Fruit fly (Drosophila melanogaster) whole organism, embryonic: ENCODE results near the gene isoQC.

Experiments used
- Ada2b ChIP-seq: fragments of 200-800 bp; sonication (Bioruptor generic); IDR thresholded peaks from 2 replicates; pipeline ENCODE4 v1.3.6; 2022; ENCODE audit warnings: missing biosample characterization, missing genetic modification characterization
- B-H1 ChIP-seq: fragments of 200-800 bp; sonication (Bioruptor generic); IDR thresholded peaks from 3 replicates; pipeline ENCODE4 v1.3.6; 2022; ENCODE audit warnings: missing biosample characterization, missing genetic modification characterization
- CG10267 ChIP-seq: fragments of 200-800 bp; sonication (Bioruptor generic); optimal IDR thresholded peaks from 2 replicates; lab custom pipeline; 2018; ENCODE audit warnings: missing biosample characterization, mild to moderate bottlenecking, missing genetic modification characterization, moderate library complexity
- CG10654 ChIP-seq: fragments of 200-800 bp; sonication (Bioruptor generic); optimal IDR thresholded peaks from 2 replicates; lab custom pipeline; 2016; ENCODE audit warnings: missing biosample characterization, missing genetic modification characterization
- CG10979 ChIP-seq: fragments of 200-800 bp; sonication (Bioruptor generic); optimal IDR thresholded peaks from 2 replicates; lab custom pipeline; 2018; ENCODE audit warnings: missing biosample characterization, mild to moderate bottlenecking, missing genetic modification characterization, moderate library complexity
- CG12071 ChIP-seq: fragments of 200-800 bp; sonication (Bioruptor generic); optimal IDR thresholded peaks from 3 replicates; lab custom pipeline; 2018; ENCODE audit warnings: missing biosample characterization, mild to moderate bottlenecking, missing genetic modification characterization
- CG13624 ChIP-seq: fragments of 200-800 bp; sonication (Bioruptor generic); optimal IDR thresholded peaks from 2 replicates; lab custom pipeline; 2016; ENCODE audit warnings: missing biosample characterization, missing genetic modification characterization
- CG15011 ChIP-seq: fragments of 200-800 bp; sonication (Bioruptor generic); optimal IDR thresholded peaks from 3 replicates; lab custom pipeline; 2018; ENCODE audit warnings: missing biosample characterization, mild to moderate bottlenecking, missing genetic modification characterization
- CG15696 ChIP-seq: fragments of 200-800 bp; sonication (Bioruptor generic); optimal IDR thresholded peaks from 2 replicates; lab custom pipeline; 2019; ENCODE audit warnings: missing biosample characterization, mild to moderate bottlenecking, missing genetic modification characterization, moderate library complexity
- CG17568 ChIP-seq: fragments of 200-800 bp; sonication (Bioruptor generic); optimal IDR thresholded peaks from 2 replicates; lab custom pipeline; 2018; ENCODE audit warnings: missing biosample characterization, mild to moderate bottlenecking, missing genetic modification characterization, moderate library complexity
- CG18476 ChIP-seq: fragments of 200-800 bp; sonication (Bioruptor generic); optimal IDR thresholded peaks from 2 replicates; lab custom pipeline; 2016; ENCODE audit warnings: missing biosample characterization, mild to moderate bottlenecking, missing genetic modification characterization
- CG2678 ChIP-seq: fragments of 200-800 bp; sonication (Bioruptor generic); optimal IDR thresholded peaks from 3 replicates; lab custom pipeline; 2019; ENCODE audit warnings: missing biosample characterization, mild to moderate bottlenecking, missing genetic modification characterization, moderate library complexity
- CG30403 ChIP-seq: fragments of 200-800 bp; sonication (Bioruptor generic); optimal IDR thresholded peaks from 3 replicates; lab custom pipeline; 2016; ENCODE audit warnings: missing biosample characterization, missing genetic modification characterization
- CG4360 ChIP-seq: fragments of 200-800 bp; sonication (Bioruptor generic); IDR thresholded peaks from 2 replicates; pipeline ENCODE4 v1.3.6; 2022; ENCODE audit warnings: missing biosample characterization, missing genetic modification characterization
- CG7556 ChIP-seq: fragments of 200-800 bp; sonication (Bioruptor generic); optimal IDR thresholded peaks from 2 replicates; lab custom pipeline; 2017; ENCODE audit warnings: missing biosample characterization, mild to moderate bottlenecking, missing genetic modification characterization
- Dref ChIP-seq: fragments of 200-800 bp; sonication (Bioruptor generic); IDR thresholded peaks from 2 replicates; pipeline ENCODE4 v1.3.6; 2022; ENCODE audit warnings: missing biosample characterization, missing genetic modification characterization
- E2f1 ChIP-seq: fragments of 200-800 bp; sonication (Bioruptor generic); IDR thresholded peaks from 2 replicates; pipeline ENCODE4 v1.3.6; 2022; ENCODE audit warnings: missing biosample characterization, missing genetic modification characterization
- Hr3 ChIP-seq: fragments of 200-800 bp; sonication (Bioruptor generic); optimal IDR thresholded peaks from 3 replicates; lab custom pipeline; 2016; ENCODE audit warnings: missing biosample characterization, missing genetic modification characterization
- Hr78 ChIP-seq, 2 experiments: fragments of 200-800 bp in 1 of 2; fragments of >200 bp in 1 of 2; sonication (Bioruptor generic) in 1 of 2; optimal IDR thresholded peaks; 2 replicates each; lab custom pipeline; 2017 to 2019; ENCODE audit warnings: missing biosample characterization in 2 of 2, missing genetic modification characterization in 2 of 2, mild to moderate bottlenecking in 1 of 2, moderate library complexity in 1 of 2
- MTF-1 ChIP-seq: fragments of 200-800 bp; sonication (Bioruptor generic); optimal IDR thresholded peaks from 2 replicates; lab custom pipeline; 2018; ENCODE audit warnings: missing biosample characterization, mild to moderate bottlenecking, missing genetic modification characterization, borderline replicate concordance
- Mad ChIP-seq: fragments of 200-800 bp; sonication (Bioruptor generic); optimal IDR thresholded peaks from 2 replicates; lab custom pipeline; 2016; ENCODE audit warnings: missing biosample characterization, missing genetic modification characterization
- Meics ChIP-seq: fragments of 200-800 bp; sonication (Bioruptor generic); optimal IDR thresholded peaks from 2 replicates; lab custom pipeline; 2017; ENCODE audit warnings: missing biosample characterization, mild to moderate bottlenecking, missing genetic modification characterization
- Nf-YA ChIP-seq: fragments of 200-800 bp; sonication (Bioruptor generic); IDR thresholded peaks from 2 replicates; pipeline ENCODE4 v1.3.6; 2022; ENCODE audit warnings: missing biosample characterization, missing genetic modification characterization
- Oli ChIP-seq: fragments of 200-800 bp; sonication (Bioruptor generic); optimal IDR thresholded peaks from 2 replicates; lab custom pipeline; 2018; ENCODE audit warnings: missing biosample characterization, mild to moderate bottlenecking, missing genetic modification characterization, moderate library complexity
- Sry-δ ChIP-seq: fragments of 200-800 bp; sonication (Bioruptor generic); optimal IDR thresholded peaks from 2 replicates; lab custom pipeline; 2016; ENCODE audit warnings: missing biosample characterization, missing genetic modification characterization
- Vsx1 ChIP-seq: fragments of 200-800 bp; sonication (Bioruptor generic); optimal IDR thresholded peaks from 2 replicates; lab custom pipeline; 2017; ENCODE audit warnings: missing biosample characterization, mild to moderate bottlenecking, missing genetic modification characterization, missing genetic modification reagents
- Xrp1 ChIP-seq: fragments of 200-800 bp; sonication (Bioruptor generic); IDR thresholded peaks from 2 replicates; pipeline ENCODE4 v1.3.6; 2022; ENCODE audit warnings: missing biosample characterization, missing genetic modification characterization
- ac ChIP-seq: fragments of 200-800 bp; sonication (Bioruptor generic); optimal IDR thresholded peaks from 3 replicates; lab custom pipeline; 2017; ENCODE audit warnings: missing biosample characterization, mild to moderate bottlenecking, missing genetic modification characterization
- bcd ChIP-seq: fragments of 200-800 bp; sonication (Bioruptor generic); optimal IDR thresholded peaks from 2 replicates; lab custom pipeline; 2017; ENCODE audit warnings: missing biosample characterization, mild to moderate bottlenecking, missing genetic modification characterization
- caup ChIP-seq: fragments of 200-800 bp; sonication (Bioruptor generic); optimal IDR thresholded peaks from 3 replicates; lab custom pipeline; 2017; ENCODE audit warnings: missing biosample characterization, mild to moderate bottlenecking, missing genetic modification characterization, moderate library complexity; ENCODE audit not compliant: severe bottlenecking
- chn ChIP-seq: fragments of 200-800 bp; sonication (Bioruptor generic); optimal IDR thresholded peaks from 2 replicates; lab custom pipeline; 2016; ENCODE audit warnings: missing biosample characterization, missing genetic modification characterization
- cwo ChIP-seq: fragments of 200-800 bp; sonication (Bioruptor generic); optimal IDR thresholded peaks from 3 replicates; lab custom pipeline; 2017; ENCODE audit warnings: missing biosample characterization, missing genetic modification characterization, mild to moderate bottlenecking, moderate library complexity, missing genetic modification reagents
- danr ChIP-seq: fragments of 200-800 bp; sonication (Bioruptor generic); IDR thresholded peaks from 2 replicates; pipeline ENCODE4 v1.3.6; 2022; ENCODE audit warnings: missing biosample characterization, missing genetic modification characterization
- esg ChIP-seq: fragments of 200-800 bp; sonication (Bioruptor generic); conservative IDR thresholded peaks from 2 replicates; pipeline ENCODE4 v1.3.6; 2022; ENCODE audit warnings: missing biosample characterization, missing genetic modification characterization
- eve ChIP-seq, 2 experiments: fragments of >200 bp; optimal IDR thresholded peaks; 2 replicates each; lab custom pipeline; 2017; ENCODE audit warnings: missing biosample characterization in 2 of 2, missing genetic modification characterization in 2 of 2
- fd96Cb ChIP-seq: fragments of 200-800 bp; sonication (Bioruptor generic); optimal IDR thresholded peaks from 2 replicates; lab custom pipeline; 2018; ENCODE audit warnings: missing biosample characterization, mild to moderate bottlenecking, missing genetic modification characterization, moderate library complexity
- gfzf ChIP-seq: fragments of 200-800 bp; sonication (Bioruptor generic); optimal IDR thresholded peaks from 2 replicates; lab custom pipeline; 2016; ENCODE audit warnings: missing biosample characterization, mild to moderate bottlenecking, missing genetic modification characterization, moderate library complexity
- pan ChIP-seq, 4 experiments: fragments of >200 bp in 3 of 4; fragments of 200-800 bp in 1 of 4; sonication (Bioruptor generic) in 1 of 4; optimal IDR thresholded peaks in 3 of 4; IDR thresholded peaks in 1 of 4; 2 replicates each; pipeline versions ENCODE4 v1.3.6 to Lab custom; 2017 to 2022; ENCODE audit warnings: missing biosample characterization in 2 of 4, missing genetic modification characterization in 2 of 4, mixed read lengths in 1 of 4
- ro ChIP-seq: fragments of 200-800 bp; sonication (Bioruptor generic); IDR thresholded peaks from 2 replicates; pipeline ENCODE4 v1.3.6; 2022; ENCODE audit warnings: missing biosample characterization, missing genetic modification characterization
- salm ChIP-seq: fragments of 200-800 bp; sonication (Bioruptor generic); optimal IDR thresholded peaks from 2 replicates; lab custom pipeline; 2018; ENCODE audit warnings: missing biosample characterization, mild to moderate bottlenecking, missing genetic modification characterization
- sim ChIP-seq: fragments of 200-800 bp; sonication (Bioruptor generic); IDR thresholded peaks from 2 replicates; pipeline ENCODE4 v1.3.6; 2022; ENCODE audit warnings: missing biosample characterization, missing genetic modification characterization
- slbo ChIP-seq: fragments of 200-800 bp; sonication (Bioruptor generic); IDR thresholded peaks from 2 replicates; pipeline ENCODE4 v1.3.6; 2022; ENCODE audit warnings: missing biosample characterization, missing genetic modification characterization
- slp2 ChIP-seq: fragments of 200-800 bp; sonication (Bioruptor generic); optimal IDR thresholded peaks from 2 replicates; lab custom pipeline; 2016; ENCODE audit warnings: missing biosample characterization, missing genetic modification characterization
- sob ChIP-seq: fragments of 200-800 bp; sonication (Bioruptor generic); IDR thresholded peaks from 2 replicates; pipeline ENCODE4 v1.3.6; 2022; ENCODE audit warnings: missing biosample characterization, missing genetic modification characterization
- tgo ChIP-seq: fragments of 200-800 bp; sonication (Bioruptor generic); IDR thresholded peaks from 3 replicates; pipeline ENCODE4 v1.3.6; 2022; ENCODE audit warnings: missing biosample characterization, missing genetic modification characterization
- ttk ChIP-seq: fragments of 200-800 bp; sonication (Bioruptor generic); IDR thresholded peaks from 2 replicates; pipeline ENCODE4 v2.1.2; 2022; ENCODE audit warnings: missing biosample characterization, missing genetic modification characterization
- tx ChIP-seq: fragments of 200-800 bp; sonication (Bioruptor generic); optimal IDR thresholded peaks from 2 replicates; lab custom pipeline; 2016; ENCODE audit warnings: missing biosample characterization, missing genetic modification characterization
- vnd ChIP-seq: fragments of 200-800 bp; sonication (Bioruptor generic); IDR thresholded peaks from 3 replicates; pipeline ENCODE4 v1.3.6; 2022; ENCODE audit warnings: missing biosample characterization, missing genetic modification characterization; ENCODE audit not compliant: partially characterized antibody
- wek ChIP-seq: fragments of 200-800 bp; sonication (Bioruptor generic); optimal IDR thresholded peaks from 3 replicates; lab custom pipeline; 2018; ENCODE audit warnings: missing biosample characterization, mild to moderate bottlenecking, missing genetic modification characterization, moderate library complexity

Gene isoQC

DNA sequence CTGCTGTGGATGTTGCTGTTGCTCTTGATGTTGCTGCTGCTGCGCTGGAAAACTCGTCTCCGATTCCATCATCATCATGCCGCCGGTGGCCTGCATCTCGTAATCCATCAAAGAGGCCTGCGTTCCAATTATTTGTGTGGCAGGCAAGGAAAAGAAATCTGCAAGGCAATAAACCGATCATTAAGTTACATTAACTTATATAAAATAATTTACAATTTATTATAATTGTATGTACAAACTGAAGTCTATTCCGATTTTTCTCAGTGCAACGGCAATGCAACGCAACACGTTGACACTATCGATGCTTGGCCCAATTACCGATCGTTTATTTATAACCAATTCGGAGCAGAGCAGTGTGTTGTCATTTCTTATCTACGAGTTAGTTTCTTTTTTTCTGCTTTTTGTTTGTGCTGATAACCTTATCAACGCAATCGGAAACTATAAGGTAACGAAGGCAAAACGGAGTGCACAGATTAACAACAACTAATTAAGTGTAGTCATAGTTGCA is 3.2 kb upstream of the isoQC start (continued):
- peak; percentile 43 for TF ChIP-seq CG12071 (GFP tag; lab: Kevin White, UChicago)
- TF ChIP-seq CG13624 (GFP tag; lab: Kevin White, UChicago), result no peak
- peak; percentile 14 for TF ChIP-seq cwo
- peak; percentile 53; the same call in 1 of the 2 replicates for TF ChIP-seq E2f1 (GFP tag; lab: Robert Waterston, UW)
- TF ChIP-seq slp2, result no peak
- peak; percentile 51; the same call in 1 of the 2 replicates for TF ChIP-seq sim (GFP tag; lab: Robert Waterston, UW)
- peak; percentile 13 for TF ChIP-seq Mad (GFP tag; lab: Kevin White, UChicago)
- no peak for TF ChIP-seq CG15696 (tag; lab: Kevin White, UChicago)
- TF ChIP-seq caup (GFP tag; lab: Kevin White, UChicago), result peak; percentile 18
- TF ChIP-seq tx (GFP tag; lab: Kevin White, UChicago), result no peak
- TF ChIP-seq eve (GFP tag; optimal IDR thresholded peaks at IDR 0.05; lab: Kevin White, UChicago), result peak in 1 of 2 experiments; percentile 54
- peak; percentile 25 for TF ChIP-seq MTF-1
- no peak for TF ChIP-seq ro (GFP tag; lab: Robert Waterston, UW)
- TF ChIP-seq sob (GFP tag; lab: Robert Waterston, UW), result peak; percentile 52
- peak; percentile 34 for TF ChIP-seq CG17568 (GFP tag; lab: Kevin White, UChicago)
- TF ChIP-seq CG4360 (GFP tag; lab: Robert Waterston, UW), result no peak
- TF ChIP-seq Hr3 (GFP tag; lab: Kevin White, UChicago), result peak; percentile 13
- TF ChIP-seq Hr78 (GFP tag; optimal IDR thresholded peaks at IDR 0.05; lab: Kevin White, UChicago), result no peak
- peak; percentile 68 for TF ChIP-seq Ada2b
- TF ChIP-seq CG15011 (GFP tag; lab: Kevin White, UChicago), result peak; percentile 0
- peak; percentile 42; the same call in 1 of the 2 replicates for TF ChIP-seq slbo (GFP tag; lab: Robert Waterston, UW)
- peak; percentile 53; the same call in 1 of the 2 replicates for TF ChIP-seq Xrp1
- peak; percentile 68 for TF ChIP-seq Oli (tag; lab: Kevin White, UChicago)
- 0 out of 2 replicates have a peak, but pooled peaks have one; percentile 26 for TF ChIP-seq danr (GFP tag; lab: Robert Waterston, UW)
- peak; percentile 6 for TF ChIP-seq CG18476 (GFP tag; lab: Kevin White, UChicago)
- TF ChIP-seq CG7556 (GFP tag; lab: Kevin White, UChicago), result peak; percentile 40
- TF ChIP-seq bcd, result peak; percentile 29
- TF ChIP-seq CG10979 (tag; lab: Kevin White, UChicago), result peak; percentile 45
- TF ChIP-seq Sry-δ (GFP tag; lab: Kevin White, UChicago), result no peak
- TF ChIP-seq tgo, result peak; percentile 36; the same call in 2 of the 3 replicates
- TF ChIP-seq CG30403 (GFP tag; lab: Kevin White, UChicago), result peak; percentile 4
- peak; percentile 38 for TF ChIP-seq CG2678 (tag; lab: Kevin White, UChicago)
- peak; percentile 94 for TF ChIP-seq Meics (GFP tag; lab: Kevin White, UChicago)
- no peak for TF ChIP-seq gfzf
- TF ChIP-seq Vsx1 (GFP tag; lab: Kevin White, UChicago), result peak; percentile 55
- TF ChIP-seq CG10267 (tag; lab: Kevin White, UChicago), result peak; percentile 30
- TF ChIP-seq Nf-YA, result peak; percentile 53; the same call in 1 of the 2 replicates
- TF ChIP-seq vnd (GFP tag; lab: Robert Waterston, UW), result no peak
- TF ChIP-seq wek (GFP tag; lab: Kevin White, UChicago), result peak; percentile 23
- TF ChIP-seq pan (optimal IDR thresholded peaks at IDR 0.05; lab: Kevin White, UChicago), result no peak
- TF ChIP-seq pan (GFP tag; optimal IDR thresholded peaks at IDR 0.05 in 1 of 2, IDR thresholded peaks at IDR 0.05 in 1 of 2), result peak in 1 of 2 experiments; percentile 69
- TF ChIP-seq Dref, result no peak
- peak; percentile 30 for TF ChIP-seq ac
- no peak for TF ChIP-seq chn (GFP tag; lab: Kevin White, UChicago)
- peak; percentile 50 for TF ChIP-seq fd96Cb (tag; lab: Kevin White, UChicago)
- TF ChIP-seq esg (GFP tag; lab: Robert Waterston, UW), result peak; percentile 22; the same call in 1 of the 2 replicates
- TF ChIP-seq B-H1, result no peak
- TF ChIP-seq CG10654 (GFP tag; lab: Kevin White, UChicago), result peak; percentile 29
- TF ChIP-seq ttk (GFP tag; lab: Robert Waterston, UW), result peak; percentile 53; the same call in 1 of the 2 replicates
- TF ChIP-seq salm (tag; lab: Kevin White, UChicago), result peak; percentile 32
